Worm (Caenorhabditis elegans) whole organism, mixed stage, embryonic: ENCODE data around the gene fip-2.

Experiments
- M03D4.4 ChIP-seq: sonication (generic microtip); optimal IDR thresholded peaks from 2 replicates; lab custom pipeline; 2017; ENCODE audit warnings: mild to moderate bottlenecking, missing genetic modification characterization, missing compliant biosample characterization
- bed-3 ChIP-seq: fragments of 200-800 bp; sonication (Bioruptor generic); optimal IDR thresholded peaks from 3 replicates; lab custom pipeline; 2018; ENCODE audit warnings: mild to moderate bottlenecking, missing genetic modification characterization, moderate library complexity, missing compliant biosample characterization
- blmp-1 ChIP-seq: fragments of 150-350 bp; optimal IDR thresholded peaks from 2 replicates; lab custom pipeline; 2014; ENCODE audit warnings: missing biosample characterization, missing genetic modification characterization
- ceh-43 ChIP-seq: fragments of 200-800 bp; sonication (Bioruptor generic); optimal IDR thresholded peaks from 2 replicates; lab custom pipeline; 2018; ENCODE audit warnings: mild to moderate bottlenecking, missing genetic modification characterization, moderate library complexity, missing compliant biosample characterization
- ceh-83 ChIP-seq: fragments of 200-800 bp; sonication (Bioruptor generic); optimal IDR thresholded peaks from 2 replicates; lab custom pipeline; 2018; ENCODE audit warnings: mild to moderate bottlenecking, missing genetic modification characterization, missing compliant biosample characterization
- ces-1 ChIP-seq: fragments of 150-350 bp; optimal IDR thresholded peaks from 2 replicates; lab custom pipeline; 2014; ENCODE audit warnings: missing biosample characterization, missing genetic modification reagents, missing genetic modification characterization
- cnd-1 ChIP-seq: fragments of 200-800 bp; sonication (Bioruptor generic); optimal IDR thresholded peaks from 2 replicates; lab custom pipeline; 2018; ENCODE audit warnings: mild to moderate bottlenecking, missing genetic modification characterization, missing compliant biosample characterization
- drap-1 ChIP-seq: fragments of 200-800 bp; sonication (Bioruptor generic); optimal IDR thresholded peaks from 3 replicates; lab custom pipeline; 2018; ENCODE audit warnings: mild to moderate bottlenecking, missing genetic modification characterization, missing compliant biosample characterization
- elt-1 ChIP-seq: sonication (generic microtip); optimal IDR thresholded peaks from 2 replicates; lab custom pipeline; 2017; ENCODE audit warnings: missing genetic modification characterization, mild to moderate bottlenecking, missing compliant biosample characterization, antibody characterized with exemption, moderate library complexity, borderline replicate concordance; ENCODE audit not compliant: insufficient read depth
- elt-3 ChIP-seq: fragments of 150-350 bp; optimal IDR thresholded peaks from 2 replicates; lab custom pipeline; 2014; ENCODE audit warnings: missing biosample characterization, missing genetic modification characterization
- flh-1 ChIP-seq: fragments of 200-800 bp; sonication (Bioruptor generic); optimal IDR thresholded peaks from 2 replicates; lab custom pipeline; 2018; ENCODE audit warnings: mild to moderate bottlenecking, missing genetic modification characterization, moderate library complexity, missing compliant biosample characterization
- ham-2 ChIP-seq: fragments of 200-800 bp; sonication (Bioruptor generic); optimal IDR thresholded peaks from 2 replicates; lab custom pipeline; 2018; ENCODE audit warnings: mild to moderate bottlenecking, missing genetic modification characterization, missing compliant biosample characterization
- hlh-1 ChIP-seq: fragments of 150-350 bp; optimal IDR thresholded peaks from 2 replicates; lab custom pipeline; 2014; ENCODE audit warnings: missing biosample characterization, missing genetic modification reagents, missing genetic modification characterization
- lin-13 ChIP-seq: fragments of 150-350 bp; optimal IDR thresholded peaks from 2 replicates; lab custom pipeline; 2014; ENCODE audit warnings: missing biosample characterization, missing genetic modification characterization
- lin-32 ChIP-seq: fragments of 200-800 bp; sonication (Bioruptor generic); optimal IDR thresholded peaks from 2 replicates; lab custom pipeline; 2018; ENCODE audit warnings: mild to moderate bottlenecking, missing genetic modification characterization, missing compliant biosample characterization
- lsy-2 ChIP-seq: fragments of 150-350 bp; optimal IDR thresholded peaks from 2 replicates; lab custom pipeline; 2014; ENCODE audit warnings: missing biosample characterization, missing genetic modification characterization
- mep-1 ChIP-seq: fragments of 150-350 bp; optimal IDR thresholded peaks from 2 replicates; lab custom pipeline; 2017; ENCODE audit warnings: missing biosample characterization, missing genetic modification reagents, missing genetic modification characterization, inconsistent platforms
- mls-2 ChIP-seq: sonication (generic microtip); optimal IDR thresholded peaks from 2 replicates; lab custom pipeline; 2016; ENCODE audit warnings: mild to moderate bottlenecking, missing genetic modification characterization, moderate library complexity, missing compliant biosample characterization
- nhr-12 ChIP-seq: fragments of 150-350 bp; optimal IDR thresholded peaks from 2 replicates; lab custom pipeline; 2014; ENCODE audit warnings: missing biosample characterization, missing genetic modification characterization
- nhr-2 ChIP-seq: fragments of 150-350 bp; optimal IDR thresholded peaks from 2 replicates; lab custom pipeline; 2014; ENCODE audit warnings: missing biosample characterization, missing genetic modification characterization
- nhr-237 ChIP-seq: fragments of 150-350 bp; optimal IDR thresholded peaks from 2 replicates; lab custom pipeline; 2014; ENCODE audit warnings: missing biosample characterization, missing genetic modification characterization
- nhr-28 ChIP-seq: fragments of 150-350 bp; optimal IDR thresholded peaks from 2 replicates; lab custom pipeline; 2014; ENCODE audit warnings: missing biosample characterization, missing genetic modification characterization
- nhr-76 ChIP-seq: sonication (generic microtip); optimal IDR thresholded peaks from 2 replicates; lab custom pipeline; 2017; ENCODE audit warnings: missing biosample characterization, missing genetic modification characterization
- pha-4 ChIP-seq: fragments of 150-350 bp; optimal IDR thresholded peaks from 2 replicates; lab custom pipeline; 2018; ENCODE audit warnings: missing biosample characterization, missing genetic modification reagents, missing genetic modification characterization
- sem-2 ChIP-seq: fragments of 200-800 bp; sonication (Bioruptor generic); optimal IDR thresholded peaks from 2 replicates; lab custom pipeline; 2018; ENCODE audit warnings: mild to moderate bottlenecking, missing genetic modification characterization, missing compliant biosample characterization
- snpc-4 ChIP-seq: fragments of 150-350 bp; optimal IDR thresholded peaks from 2 replicates; lab custom pipeline; 2014; ENCODE audit warnings: missing biosample characterization, missing genetic modification characterization
- sptf-1 ChIP-seq: sonication (generic microtip); optimal IDR thresholded peaks from 2 replicates; lab custom pipeline; 2017; ENCODE audit warnings: mild to moderate bottlenecking, missing genetic modification characterization, moderate library complexity, missing compliant biosample characterization
- tbx-8 ChIP-seq: fragments of 200-800 bp; sonication (Bioruptor generic); optimal IDR thresholded peaks from 2 replicates; lab custom pipeline; 2018; ENCODE audit warnings: mild to moderate bottlenecking, missing genetic modification characterization, moderate library complexity, missing compliant biosample characterization
- unc-120 ChIP-seq: sonication (generic microtip); optimal IDR thresholded peaks from 2 replicates; lab custom pipeline; 2017; ENCODE audit warnings: missing genetic modification characterization, missing compliant biosample characterization; ENCODE audit not compliant: poor library complexity, severe bottlenecking
- unc-39 ChIP-seq: fragments of 150-350 bp; optimal IDR thresholded peaks from 2 replicates; lab custom pipeline; 2014; ENCODE audit warnings: missing biosample characterization, missing genetic modification characterization
- unc-62 ChIP-seq: fragments of 150-350 bp; optimal IDR thresholded peaks from 2 replicates; lab custom pipeline; 2014; ENCODE audit warnings: missing biosample characterization, missing genetic modification reagents, missing genetic modification characterization
- zip-8 ChIP-seq: fragments of 150-350 bp; optimal IDR thresholded peaks from 2 replicates; lab custom pipeline; 2014; ENCODE audit warnings: missing biosample characterization, missing genetic modification characterization
- ztf-11 ChIP-seq: fragments of 150-350 bp; optimal IDR thresholded peaks from 2 replicates; lab custom pipeline; 2014; ENCODE audit warnings: missing biosample characterization, missing genetic modification characterization

The fip-2 gene

ce11 chrV:9067678-9068077, at the start of gene fip-2:
TSS of gene fip-2 (plus strand) at chrV:9067978.
- TF ChIP-seq sptf-1 (tag; lab: Kevin White, UChicago) (no peak), M03D4.4 (tag; lab: Kevin White, UChicago) (no peak), unc-120 (no peak), ceh-43 (GFP tag; lab: Kevin White, UChicago) (no peak), mls-2 (tag; lab: Kevin White, UChicago) (no peak), flh-1 (GFP tag; lab: Kevin White, UChicago) (no peak), drap-1 (GFP tag; lab: Kevin White, UChicago) (no peak), nhr-2 (no peak), ces-1 (GFP tag; lab: Kevin White, UChicago) (no peak), tbx-8 (GFP tag; lab: Kevin White, UChicago) (no peak), lin-13 (no peak), zip-8 (no peak), ham-2 (GFP tag; lab: Kevin White, UChicago) (no peak), ceh-83 (no peak), snpc-4 (tag; lab: Kevin White, UChicago) (no peak), blmp-1 (tag; lab: Kevin White, UChicago) (no peak)

- TF ChIP-seq lsy-2 (tag; lab: Kevin White, UChicago) (no peak), snpc-4 (tag; lab: Kevin White, UChicago) (no peak), nhr-237 (tag; lab: Kevin White, UChicago) (no peak), nhr-76 (no peak), flh-1 (GFP tag; lab: Kevin White, UChicago) (no peak), bed-3 (no peak), sptf-1 (tag; lab: Kevin White, UChicago) (no peak), sem-2 (GFP tag; lab: Kevin White, UChicago) (no peak), ceh-43 (GFP tag; lab: Kevin White, UChicago) (no peak), hlh-1 (tag; lab: Kevin White, UChicago) (no peak), nhr-12 (tag; lab: Kevin White, UChicago) (no peak), nhr-2 (no peak)
Observed at ce11 chrV:9018871-9019270, 48.9 kb upstream of the fip-2 start.

ce11 chrV:9022078-9022477, 45.7 kb upstream of the fip-2 start, which contains the start of gene oac-41:
TSS of gene oac-41 (minus strand) at chrV:9022178.
- TF ChIP-seq ceh-43 (GFP tag; lab: Kevin White, UChicago) = no peak
- TF ChIP-seq blmp-1 (tag; lab: Kevin White, UChicago) = no peak
- TF ChIP-seq ztf-11 (tag; lab: Kevin White, UChicago) = no peak
- no peak for TF ChIP-seq unc-39 (tag; lab: Kevin White, UChicago)
- no peak for TF ChIP-seq mep-1 (tag; lab: Kevin White, UChicago)
- TF ChIP-seq zip-8 = no peak
- no peak for TF ChIP-seq hlh-1 (tag; lab: Kevin White, UChicago)
- TF ChIP-seq cnd-1 = no peak
- TF ChIP-seq pha-4 (tag; lab: Kevin White, UChicago) = no peak
- TF ChIP-seq drap-1 (GFP tag; lab: Kevin White, UChicago) = no peak
- no peak for TF ChIP-seq lin-32 (GFP tag; lab: Kevin White, UChicago)
- no peak for TF ChIP-seq snpc-4 (tag; lab: Kevin White, UChicago)
- no peak for TF ChIP-seq ceh-83
- no peak for TF ChIP-seq ham-2 (GFP tag; lab: Kevin White, UChicago)
- TF ChIP-seq, all 35 proteins: peak for 0

ce11 chrV:9024713-9025112, 43.1 kb upstream of the fip-2 start, which contains the start of gene bus-1:
TSS of gene bus-1 (minus strand) at chrV:9024813.
- TF ChIP-seq ceh-83 = no peak
- no peak for TF ChIP-seq elt-1 (tag; lab: Kevin White, UChicago)
- TF ChIP-seq, all 35 proteins: peak for 0

ce11 chrV:9030248-9030647, 37.5 kb upstream of the fip-2 start, which contains the start of gene C25E10.5:
TSS of gene C25E10.5 (plus strand) at chrV:9030548.
- TF ChIP-seq tbx-8 (GFP tag; lab: Kevin White, UChicago) (no peak), unc-62 (GFP tag; lab: Kevin White, UChicago) (no peak), mls-2 (tag; lab: Kevin White, UChicago) (no peak), lin-32 (GFP tag; lab: Kevin White, UChicago) (no peak), bed-3 (no peak), M03D4.4 (tag; lab: Kevin White, UChicago) (no peak), flh-1 (GFP tag; lab: Kevin White, UChicago) (no peak), ceh-83 (no peak), nhr-12 (tag; lab: Kevin White, UChicago) (no peak), nhr-237 (tag; lab: Kevin White, UChicago) (no peak), elt-1 (tag; lab: Kevin White, UChicago) (no peak), hlh-1 (tag; lab: Kevin White, UChicago) (no peak), ces-1 (GFP tag; lab: Kevin White, UChicago) (no peak), elt-3 (tag; lab: Kevin White, UChicago) (no peak), nhr-28 (tag; lab: Kevin White, UChicago) (no peak), nhr-2 (no peak), ham-2 (GFP tag; lab: Kevin White, UChicago) (no peak), nhr-76 (no peak)
